Worm (Caenorhabditis elegans): Measurements from ENCODE around the gene Y54B9A.1.

The Y54B9A.1 gene

DNA sequence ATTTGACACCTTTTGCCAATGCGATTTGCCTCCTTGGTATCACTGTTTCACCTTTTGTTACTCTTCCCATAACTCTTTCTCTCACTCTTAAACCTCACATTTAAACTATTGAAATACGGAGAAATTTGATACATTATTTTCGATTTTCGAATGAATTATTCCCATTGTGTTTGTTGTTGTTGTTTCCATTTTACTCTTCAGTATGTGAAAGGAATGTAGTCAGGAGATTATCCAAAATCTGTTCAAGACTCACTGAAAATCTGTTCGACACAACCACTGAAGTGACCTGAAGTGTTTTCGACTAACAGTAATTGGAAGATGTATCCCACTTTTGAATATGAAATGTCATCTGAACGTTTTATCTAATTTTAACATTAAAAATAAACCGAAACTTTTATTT lies 1.7 kb upstream of the Y54B9A.1 start:
- TF ChIP-seq spr-1 (tag; optimal IDR thresholded peaks at IDR 0.05) (no peak), aha-1 (tag) (peak; percentile 94)

DNA sequence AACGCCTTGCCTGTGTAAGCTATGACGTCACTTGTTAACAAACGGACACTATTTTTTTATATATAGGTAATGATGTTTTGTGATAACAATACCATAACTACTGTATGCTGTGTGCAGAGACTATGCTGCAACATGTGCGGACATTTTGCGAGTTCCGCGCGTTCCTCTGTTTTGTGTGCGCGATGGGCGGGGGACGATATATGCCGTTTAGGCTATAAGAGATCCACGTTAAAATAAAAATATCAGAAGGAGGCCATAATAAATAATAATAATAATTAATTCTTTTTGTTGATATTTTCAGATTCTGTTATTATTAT lies 612 bp upstream of the Y54B9A.1 start:
- TF ChIP-seq F49E8.2 (tag; optimal IDR thresholded peaks at IDR 0.05; ENCODE audit: borderline replicate concordance) (peak; percentile 26), mes-2 (tag; optimal IDR thresholded peaks at IDR 0.05; ENCODE audit: poor library complexity, severe bottlenecking) (peak; percentile 24), nhr-10 (tag; optimal IDR thresholded peaks at IDR 0.05) (no peak)

DNA sequence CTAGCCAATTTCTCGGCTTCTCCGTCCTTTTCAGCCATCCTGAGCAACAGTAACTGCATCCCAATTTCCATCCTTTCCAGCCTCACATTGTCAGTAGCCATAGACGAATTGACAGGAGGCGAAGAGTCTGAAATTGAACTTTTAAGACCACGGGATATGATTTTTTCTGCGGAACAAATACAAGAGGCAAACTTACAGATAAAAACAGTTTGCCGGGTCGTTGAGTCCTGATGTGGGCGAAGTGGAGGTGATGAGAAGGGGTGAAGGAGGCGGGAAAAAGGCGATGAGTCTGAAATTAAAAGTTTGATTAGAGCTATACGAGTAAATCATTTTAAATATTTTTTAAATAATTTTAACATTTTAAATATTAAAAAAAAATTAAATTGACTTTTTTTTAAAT lies 12.3 kb downstream of the Y54B9A.1 start, which contains the start of gene F36D4.6:
Gene F36D4.6, minus strand, starts transcription at position 101 of the 400 bp plus-strand sequence.
- no peak for TF ChIP-seq zfp-3 (GFP tag; conservative IDR thresholded peaks at IDR 0.05)
- TF ChIP-seq aly-2 (tag; optimal IDR thresholded peaks at IDR 0.05), result no peak
- TF ChIP-seq daf-16 (GFP tag; optimal IDR thresholded peaks at IDR 0.05), result no peak
- TF ChIP-seq daf-16 (tag; optimal IDR thresholded peaks at IDR 0.05), result no peak
- no peak for TF ChIP-seq ceh-20 (GFP tag; IDR thresholded peaks at IDR 0.05)
- no peak for TF ChIP-seq attf-4 (tag; optimal IDR thresholded peaks at IDR 0.05)
- TF ChIP-seq gei-8 (GFP tag; optimal IDR thresholded peaks at IDR 0.05), result no peak
- no peak for TF ChIP-seq lim-7 (GFP tag; IDR thresholded peaks at IDR 0.05)
- TF ChIP-seq lsy-2 (tag; optimal IDR thresholded peaks at IDR 0.05), result no peak
- no peak for TF ChIP-seq F10B5.3 (tag; optimal IDR thresholded peaks at IDR 0.05)
- no peak for TF ChIP-seq dmd-9 (GFP tag; IDR thresholded peaks at IDR 0.05)
- no peak for TF ChIP-seq lin-38 (GFP tag; IDR thresholded peaks at IDR 0.05)
- TF ChIP-seq mdt-29 (GFP tag; IDR thresholded peaks at IDR 0.05), result no peak
- TF ChIP-seq saeg-2 (GFP tag; IDR thresholded peaks at IDR 0.05), result no peak
- no peak for TF ChIP-seq unc-130 (GFP tag; optimal IDR thresholded peaks at IDR 0.05)
- TF ChIP-seq ceh-28 (tag; optimal IDR thresholded peaks at IDR 0.05), result no peak
- no peak for TF ChIP-seq lin-1 (GFP tag; IDR thresholded peaks at IDR 0.05)
- TF ChIP-seq lin-15B (tag; optimal IDR thresholded peaks at IDR 0.05), result no peak
- TF ChIP-seq mdl-1 (tag; optimal IDR thresholded peaks at IDR 0.05), result no peak

DNA sequence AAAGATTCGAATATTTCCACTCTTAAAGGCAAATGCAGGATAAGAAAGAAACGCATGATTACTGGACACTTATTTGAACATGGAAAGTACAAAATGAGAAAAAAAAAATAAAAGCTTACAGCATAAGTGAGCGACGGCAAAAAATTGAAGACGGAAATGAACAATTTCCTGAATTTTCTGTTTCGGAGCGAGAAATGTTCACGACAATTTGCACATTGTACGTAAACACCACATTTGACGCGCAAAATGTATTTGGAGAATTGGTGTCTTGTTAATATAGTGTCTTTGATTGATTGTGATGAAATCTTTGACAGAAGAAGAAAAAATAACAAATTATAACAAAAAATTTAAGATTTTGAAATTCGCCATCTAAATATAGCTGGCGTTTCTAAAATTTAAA lies 13.8 kb downstream of the Y54B9A.1 start, which contains the start of gene F36D4.5:
Gene F36D4.5, minus strand, starts transcription at position 225 of the 400 bp plus-strand sequence.
- TF ChIP-seq unc-62 (GFP tag; optimal IDR thresholded peaks at IDR 0.05 in 1 of 2), result peak in 1 of 2 experiments; percentile 10
- TF ChIP-seq unc-62 (tag; optimal IDR thresholded peaks at IDR 0.05), result no peak
- peak in 1 of 2 experiments; percentile 66 for TF ChIP-seq lsy-2 (tag; optimal IDR thresholded peaks at IDR 0.05)
- no peak for TF ChIP-seq saeg-2 (GFP tag; IDR thresholded peaks at IDR 0.05)
- TF ChIP-seq ztf-7 (tag; optimal IDR thresholded peaks at IDR 0.05), result no peak
- peak; percentile 28 for TF ChIP-seq mes-2 (tag; optimal IDR thresholded peaks at IDR 0.05; ENCODE audit: poor library complexity, severe bottlenecking)
- no peak for TF ChIP-seq daf-12 (tag; optimal IDR thresholded peaks at IDR 0.05)
- no peak for TF ChIP-seq egl-43 (GFP tag; IDR thresholded peaks at IDR 0.05)
- TF ChIP-seq lin-38 (GFP tag; IDR thresholded peaks at IDR 0.05), result no peak
- peak; percentile 4 for TF ChIP-seq hlh-30 (tag; optimal IDR thresholded peaks at IDR 0.05; ENCODE audit: insufficient read depth)
- TF ChIP-seq nhr-25 (tag; optimal IDR thresholded peaks at IDR 0.05; ENCODE audit: borderline replicate concordance, insufficient read depth), result no peak
- no peak for TF ChIP-seq ceh-20 (GFP tag; IDR thresholded peaks at IDR 0.05)
- no peak for TF ChIP-seq nhr-6 (tag; optimal IDR thresholded peaks at IDR 0.05)
- no peak for TF ChIP-seq madf-5 (GFP tag; IDR thresholded peaks at IDR 0.05)
- TF ChIP-seq mep-1 (tag; optimal IDR thresholded peaks at IDR 0.05), result peak; percentile 39
- TF ChIP-seq ces-1 (GFP tag; optimal IDR thresholded peaks at IDR 0.05), result peak; percentile 18
- no peak for TF ChIP-seq attf-4 (tag; optimal IDR thresholded peaks at IDR 0.05)
- no peak for TF ChIP-seq ama-1 (optimal IDR thresholded peaks at IDR 0.05)
- no peak for TF ChIP-seq ceh-44 (GFP tag; IDR thresholded peaks at IDR 0.05)
- peak; percentile 47 for TF ChIP-seq fkh-10 (GFP tag; optimal IDR thresholded peaks at IDR 0.05)
- TF ChIP-seq T26A8.4 (GFP tag; IDR thresholded peaks at IDR 0.05), result no peak
- no peak for TF ChIP-seq snpc-1.2 (GFP tag; IDR thresholded peaks at IDR 0.05)
- TF ChIP-seq duxl-1 (tag; optimal IDR thresholded peaks at IDR 0.05; ENCODE audit: poor library complexity), result no peak
- no peak for TF ChIP-seq rbr-2 (tag; optimal IDR thresholded peaks at IDR 0.05)
- TF ChIP-seq ZK546.5 (tag; optimal IDR thresholded peaks at IDR 0.05), result no peak
- no peak for TF ChIP-seq daf-8 (GFP tag; IDR thresholded peaks at IDR 0.05)
- peak; percentile 1 for TF ChIP-seq dpl-1 (GFP tag; optimal IDR thresholded peaks at IDR 0.05)
- no peak for TF ChIP-seq Y105C5A.15 (GFP tag; IDR thresholded peaks at IDR 0.05)
- no peak for TF ChIP-seq spr-1 (tag; optimal IDR thresholded peaks at IDR 0.05)
- TF ChIP-seq ceh-62 (tag; optimal IDR thresholded peaks at IDR 0.05), result no peak

Measured in whole organism, L4 larva.